Fruit fly (Drosophila melanogaster) whole organism, pupa: Measurements from ENCODE around the gene CG6607.

Experiments used
- CG10348 ChIP-seq: fragments of 200-800 bp; sonication (Bioruptor generic); IDR thresholded peaks from 2 replicates; pipeline ENCODE4 v1.3.6; 2022; ENCODE audit warnings: missing biosample characterization, missing genetic modification characterization
- Pif1A ChIP-seq: fragments of 200-800 bp; sonication (Bioruptor generic); optimal IDR thresholded peaks from 3 replicates; lab custom pipeline; 2016; ENCODE audit warnings: missing biosample characterization, missing genetic modification characterization
- Pif1B ChIP-seq: fragments of 200-800 bp; sonication (Bioruptor generic); optimal IDR thresholded peaks from 3 replicates; lab custom pipeline; 2016; ENCODE audit warnings: missing biosample characterization, missing genetic modification characterization
- fd96Ca ChIP-seq: fragments of 200-800 bp; sonication (Bioruptor generic); IDR thresholded peaks from 3 replicates; pipeline ENCODE4 v1.3.6; 2022; ENCODE audit warnings: missing biosample characterization, missing genetic modification characterization
- rn ChIP-seq: fragments of 200-800 bp; sonication (Bioruptor generic); IDR thresholded peaks from 2 replicates; pipeline ENCODE4 v1.3.6; 2022; ENCODE audit warnings: missing biosample characterization, missing genetic modification characterization

DNA sequence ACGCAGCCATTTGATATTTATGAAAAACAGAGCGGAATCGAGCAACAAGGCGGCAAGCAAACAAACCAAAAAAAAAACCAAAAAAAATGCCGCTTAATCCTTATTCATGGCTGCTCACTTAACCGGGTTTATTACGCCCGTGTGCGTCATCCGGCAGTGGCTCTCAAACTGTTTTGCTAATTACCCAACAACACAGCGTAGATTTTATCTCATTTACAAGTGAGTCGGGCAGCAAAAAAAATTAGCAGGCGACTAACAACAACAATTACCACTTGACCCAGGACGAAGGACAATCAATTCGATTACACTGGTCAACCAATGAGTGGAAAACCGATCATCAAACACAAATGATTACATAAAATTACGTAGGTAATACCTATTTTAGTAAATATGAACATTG lies 20.4 kb downstream of the CG6607 start:
- TF ChIP-seq CG10348 (GFP tag; lab: Robert Waterston, UW) (no peak), fd96Ca (GFP tag; lab: Robert Waterston, UW) (no peak), rn (GFP tag; lab: Robert Waterston, UW) (no peak), Pif1A (GFP tag; lab: Kevin White, UChicago) (no peak), Pif1B (GFP tag; lab: Kevin White, UChicago) (no peak)
